Fruit fly (Drosophila melanogaster) whole organism, embryonic: ENCODE measurements around the gene ZnT77C.
A peak's percentile ranks its signal among the peaks of the same experiment; 100 is the strongest.

Experiments
- Adf1 ChIP-seq: fragments of 200-800 bp; sonication (Bioruptor generic); IDR thresholded peaks from 2 replicates; pipeline ENCODE4 v1.3.6; 2022; ENCODE audit warnings: missing biosample characterization, missing genetic modification characterization
- Blimp-1 ChIP-seq: fragments of 200-800 bp; sonication (Bioruptor generic); optimal IDR thresholded peaks from 3 replicates; lab custom pipeline; 2018; ENCODE audit warnings: missing biosample characterization, missing genetic modification characterization, mild to moderate bottlenecking, moderate library complexity, missing genetic modification reagents
- CG10209 ChIP-seq: fragments of 200-800 bp; sonication (Bioruptor generic); optimal IDR thresholded peaks from 3 replicates; lab custom pipeline; 2017; ENCODE audit warnings: missing biosample characterization, mild to moderate bottlenecking, missing genetic modification characterization, missing genetic modification reagents
- CG1024 ChIP-seq: fragments of 200-800 bp; sonication (Bioruptor generic); IDR thresholded peaks from 2 replicates; pipeline ENCODE4 v1.3.6; 2022; ENCODE audit warnings: missing biosample characterization, missing genetic modification characterization
- CG10462 ChIP-seq: fragments of 200-800 bp; sonication (Bioruptor generic); optimal IDR thresholded peaks from 2 replicates; lab custom pipeline; 2016; ENCODE audit warnings: missing biosample characterization, missing genetic modification characterization
- CG10543 ChIP-seq: fragments of 200-800 bp; sonication (Bioruptor generic); optimal IDR thresholded peaks from 3 replicates; lab custom pipeline; 2017; ENCODE audit warnings: missing biosample characterization, mild to moderate bottlenecking, missing genetic modification characterization, moderate library complexity
- CG11696 ChIP-seq: fragments of 200-800 bp; sonication (Bioruptor generic); IDR thresholded peaks from 2 replicates; pipeline ENCODE4 v1.3.6; 2022; ENCODE audit warnings: missing biosample characterization, missing genetic modification characterization
- CG14860 ChIP-seq: fragments of 200-800 bp; sonication (Bioruptor generic); IDR thresholded peaks from 3 replicates; pipeline ENCODE4 v1.3.6; 2022; ENCODE audit warnings: missing biosample characterization, missing genetic modification characterization; ENCODE audit not compliant: partially characterized antibody
- CG15601 ChIP-seq: fragments of 200-800 bp; sonication (Bioruptor generic); optimal IDR thresholded peaks from 3 replicates; lab custom pipeline; 2019; ENCODE audit warnings: missing biosample characterization, mild to moderate bottlenecking, missing genetic modification characterization, moderate library complexity
- CG17802 ChIP-seq: fragments of 200-800 bp; sonication (Bioruptor generic); optimal IDR thresholded peaks from 2 replicates; lab custom pipeline; 2018; ENCODE audit warnings: missing biosample characterization, mild to moderate bottlenecking, missing genetic modification characterization, moderate library complexity
- CG18599 ChIP-seq: fragments of 200-800 bp; sonication (Bioruptor generic); optimal IDR thresholded peaks from 3 replicates; lab custom pipeline; 2017; ENCODE audit warnings: missing biosample characterization, missing genetic modification characterization, mild to moderate bottlenecking, moderate library complexity, missing genetic modification reagents
- CG2199 ChIP-seq: fragments of 200-800 bp; sonication (Bioruptor generic); IDR thresholded peaks from 3 replicates; pipeline ENCODE4 v1.3.6; 2022; ENCODE audit warnings: missing biosample characterization, missing genetic modification characterization
- CG3838 ChIP-seq: fragments of 200-800 bp; sonication (Bioruptor generic); optimal IDR thresholded peaks from 3 replicates; lab custom pipeline; 2016; ENCODE audit warnings: missing biosample characterization, missing genetic modification characterization
- CG6175 ChIP-seq: fragments of 200-800 bp; sonication (Bioruptor generic); IDR thresholded peaks from 3 replicates; pipeline ENCODE4 v1.3.6; 2022; ENCODE audit warnings: missing biosample characterization, missing genetic modification characterization
- CG9215 ChIP-seq: fragments of 200-800 bp; sonication (Bioruptor generic); IDR thresholded peaks from 2 replicates; pipeline ENCODE4 v1.3.6; 2022; ENCODE audit warnings: missing biosample characterization, missing genetic modification characterization
- CG9932 ChIP-seq: fragments of 200-800 bp; sonication (Bioruptor generic); IDR thresholded peaks from 2 replicates; pipeline ENCODE4 v1.3.6; 2022; ENCODE audit warnings: missing biosample characterization, missing genetic modification characterization
- CTCF ChIP-seq: fragments of 200-800 bp; sonication (Bioruptor generic); optimal IDR thresholded peaks from 2 replicates; lab custom pipeline; 2017; ENCODE audit warnings: missing biosample characterization, mild to moderate bottlenecking, missing genetic modification characterization, moderate library complexity
- Chrac-16 ChIP-seq: fragments of 200-800 bp; sonication (Bioruptor generic); optimal IDR thresholded peaks from 3 replicates; lab custom pipeline; 2016; ENCODE audit warnings: missing biosample characterization, missing genetic modification characterization
- D ChIP-seq, 2 experiments: fragments of 200-800 bp in 1 of 2; fragments of >200 bp in 1 of 2; sonication (Bioruptor generic) in 1 of 2; optimal IDR thresholded peaks; 2 replicates in 1 of 2; 3 replicates in 1 of 2; lab custom pipeline; 2017; ENCODE audit warnings: mild to moderate bottlenecking in 1 of 2, missing biosample characterization in 1 of 2, missing genetic modification characterization in 1 of 2, missing genetic modification reagents in 1 of 2
- D19B ChIP-seq: fragments of 200-800 bp; sonication (Bioruptor generic); optimal IDR thresholded peaks from 2 replicates; lab custom pipeline; 2017; ENCODE audit warnings: missing biosample characterization, mild to moderate bottlenecking, missing genetic modification characterization
- Deaf1 ChIP-seq: fragments of 200-800 bp; optimal IDR thresholded peaks from 3 replicates; lab custom pipeline; 2019; ENCODE audit warnings: missing biosample characterization, mild to moderate bottlenecking, missing genetic modification characterization, moderate library complexity
- Dp ChIP-seq: fragments of 200-800 bp; sonication (Bioruptor generic); optimal IDR thresholded peaks from 2 replicates; lab custom pipeline; 2018; ENCODE audit warnings: missing biosample characterization, mild to moderate bottlenecking, missing genetic modification characterization, moderate library complexity
- ERR ChIP-seq: fragments of 200-800 bp; sonication (Bioruptor generic); optimal IDR thresholded peaks from 2 replicates; lab custom pipeline; 2016; ENCODE audit warnings: missing biosample characterization, missing genetic modification characterization
- Ets97D ChIP-seq: fragments of 200-800 bp; sonication (Bioruptor generic); optimal IDR thresholded peaks from 3 replicates; lab custom pipeline; 2016; ENCODE audit warnings: missing biosample characterization, missing genetic modification characterization
- Gsc ChIP-seq: fragments of 200-800 bp; sonication (Bioruptor generic); IDR thresholded peaks from 2 replicates; pipeline ENCODE4 v1.3.6; 2022; ENCODE audit warnings: missing biosample characterization, missing genetic modification characterization
- HLH4C ChIP-seq: fragments of 200-800 bp; sonication (Bioruptor generic); IDR thresholded peaks from 3 replicates; pipeline ENCODE4 v1.3.6; 2022; ENCODE audit warnings: missing biosample characterization, missing genetic modification characterization; ENCODE audit not compliant: partially characterized antibody
- Hmx ChIP-seq: fragments of 200-800 bp; sonication (Bioruptor generic); optimal IDR thresholded peaks from 2 replicates; lab custom pipeline; 2016; ENCODE audit warnings: missing biosample characterization, missing genetic modification characterization
- Jarid2 ChIP-seq: fragments of 200-800 bp; sonication (Bioruptor generic); optimal IDR thresholded peaks from 3 replicates; lab custom pipeline; 2017; ENCODE audit warnings: mild to moderate bottlenecking, missing biosample characterization, missing genetic modification reagents, missing genetic modification characterization
- Lpt ChIP-seq: fragments of >200 bp; optimal IDR thresholded peaks from 2 replicates; lab custom pipeline; 2018; ENCODE audit warnings: missing biosample characterization, missing genetic modification characterization
- Neu2 ChIP-seq: fragments of 200-800 bp; sonication (Bioruptor generic); optimal IDR thresholded peaks from 3 replicates; lab custom pipeline; 2016; ENCODE audit warnings: missing biosample characterization, missing genetic modification characterization, borderline replicate concordance
- Nf-YA ChIP-seq: fragments of 200-800 bp; sonication (Bioruptor generic); IDR thresholded peaks from 2 replicates; pipeline ENCODE4 v1.3.6; 2022; ENCODE audit warnings: missing biosample characterization, missing genetic modification characterization
- Ptx1 ChIP-seq: fragments of 200-800 bp; sonication (Bioruptor generic); IDR thresholded peaks from 2 replicates; pipeline ENCODE4 v1.3.6; 2022; ENCODE audit warnings: missing biosample characterization, missing genetic modification characterization
- Rfx ChIP-seq: fragments of 200-800 bp; sonication (Bioruptor generic); IDR thresholded peaks from 2 replicates; pipeline ENCODE4 v1.3.6; 2022; ENCODE audit warnings: missing biosample characterization, missing genetic modification characterization
- Sox100B ChIP-seq: fragments of 200-800 bp; sonication (Bioruptor generic); optimal IDR thresholded peaks from 3 replicates; lab custom pipeline; 2018; ENCODE audit warnings: missing biosample characterization, mild to moderate bottlenecking, missing genetic modification characterization
- Ssrp ChIP-seq: fragments of 200-800 bp; sonication (Bioruptor generic); optimal IDR thresholded peaks from 2 replicates; lab custom pipeline; 2018; ENCODE audit warnings: missing biosample characterization, mild to moderate bottlenecking, missing genetic modification characterization, moderate library complexity
- ci ChIP-seq: fragments of 200-800 bp; sonication (Bioruptor generic); IDR thresholded peaks from 3 replicates; pipeline ENCODE4 v1.3.6; 2022; ENCODE audit warnings: missing biosample characterization, missing genetic modification characterization
- da ChIP-seq: fragments of 200-800 bp; sonication (Bioruptor generic); optimal IDR thresholded peaks from 2 replicates; lab custom pipeline; 2016; ENCODE audit warnings: missing biosample characterization, missing genetic modification characterization
- fd102C ChIP-seq: fragments of 200-800 bp; sonication (Bioruptor generic); optimal IDR thresholded peaks from 2 replicates; lab custom pipeline; 2018; ENCODE audit warnings: missing biosample characterization, mild to moderate bottlenecking, missing genetic modification characterization, moderate library complexity
- fu2 ChIP-seq: fragments of 200-800 bp; sonication (Bioruptor generic); optimal IDR thresholded peaks from 2 replicates; lab custom pipeline; 2016; ENCODE audit warnings: missing biosample characterization, missing genetic modification characterization
- gce ChIP-seq: fragments of 200-800 bp; sonication (Bioruptor generic); IDR thresholded peaks from 3 replicates; pipeline ENCODE4 v1.3.6; 2022; ENCODE audit warnings: missing biosample characterization, missing genetic modification characterization
- gt ChIP-seq: fragments of 200-800 bp; sonication (Bioruptor generic); IDR thresholded peaks from 2 replicates; pipeline ENCODE4 v1.3.6; 2022; ENCODE audit warnings: missing biosample characterization, missing genetic modification characterization
- hb ChIP-seq: fragments of 200-800 bp; sonication (Bioruptor generic); IDR thresholded peaks from 3 replicates; pipeline ENCODE4 v1.3.6; 2022; ENCODE audit warnings: missing biosample characterization, missing genetic modification characterization; ENCODE audit not compliant: partially characterized antibody
- lmd ChIP-seq: fragments of 200-800 bp; sonication (Bioruptor generic); IDR thresholded peaks from 2 replicates; pipeline ENCODE4 v1.3.6; 2022; ENCODE audit warnings: missing biosample characterization, missing genetic modification characterization
- lola ChIP-seq, 3 experiments: fragments of >200 bp in 2 of 3; fragments of 200-800 bp in 1 of 3; sonication (Bioruptor generic) in 1 of 3; optimal IDR thresholded peaks; 2 replicates each; lab custom pipeline; 2017 to 2019; ENCODE audit warnings: missing biosample characterization in 3 of 3, missing genetic modification characterization in 3 of 3, mild to moderate bottlenecking in 1 of 3, moderate library complexity in 1 of 3
- prd ChIP-seq, 3 experiments: fragments of >200 bp in 2 of 3; fragments of 200-800 bp in 1 of 3; sonication (Bioruptor generic) in 1 of 3; optimal IDR thresholded peaks in 2 of 3; IDR thresholded peaks in 1 of 3; 2 replicates in 2 of 3; 3 replicates in 1 of 3; pipeline versions ENCODE4 v1.3.6 to Lab custom; 2017 to 2022; ENCODE audit warnings: missing biosample characterization in 1 of 3, missing genetic modification characterization in 1 of 3
- pzg ChIP-seq: fragments of 200-800 bp; sonication (Bioruptor generic); optimal IDR thresholded peaks from 3 replicates; lab custom pipeline; 2018; ENCODE audit warnings: missing biosample characterization, mild to moderate bottlenecking, missing genetic modification characterization, moderate library complexity
- slou ChIP-seq: fragments of 200-800 bp; sonication (Bioruptor generic); optimal IDR thresholded peaks from 3 replicates; lab custom pipeline; 2016; ENCODE audit warnings: missing biosample characterization, missing genetic modification characterization
- tgo ChIP-seq: fragments of 200-800 bp; sonication (Bioruptor generic); IDR thresholded peaks from 3 replicates; pipeline ENCODE4 v1.3.6; 2022; ENCODE audit warnings: missing biosample characterization, missing genetic modification characterization
- tin ChIP-seq: fragments of 200-800 bp; sonication (Bioruptor generic); optimal IDR thresholded peaks from 3 replicates; lab custom pipeline; 2016; ENCODE audit warnings: missing biosample characterization, missing genetic modification characterization

ZnT77C gene

dm6 chr3L:20470991-20471498, 23.7 kb downstream of the ZnT77C start (continued):
- TF ChIP-seq Ssrp (tag; lab: Kevin White, UChicago): peak; percentile 19
- TF ChIP-seq Sox100B (GFP tag; lab: Kevin White, UChicago): peak; percentile 44
- peak; percentile 26; the same call in 1 of the 2 replicates for TF ChIP-seq CG11696 (GFP tag; lab: Robert Waterston, UW)
- TF ChIP-seq gce (GFP tag; lab: Robert Waterston, UW): peak; percentile 59; the same call in 1 of the 3 replicates
- peak; percentile 86 for TF ChIP-seq ci (GFP tag; lab: Robert Waterston, UW)
- TF ChIP-seq CG9932: no peak
- TF ChIP-seq Nf-YA: peak; percentile 53; the same call in 1 of the 2 replicates

DNA sequence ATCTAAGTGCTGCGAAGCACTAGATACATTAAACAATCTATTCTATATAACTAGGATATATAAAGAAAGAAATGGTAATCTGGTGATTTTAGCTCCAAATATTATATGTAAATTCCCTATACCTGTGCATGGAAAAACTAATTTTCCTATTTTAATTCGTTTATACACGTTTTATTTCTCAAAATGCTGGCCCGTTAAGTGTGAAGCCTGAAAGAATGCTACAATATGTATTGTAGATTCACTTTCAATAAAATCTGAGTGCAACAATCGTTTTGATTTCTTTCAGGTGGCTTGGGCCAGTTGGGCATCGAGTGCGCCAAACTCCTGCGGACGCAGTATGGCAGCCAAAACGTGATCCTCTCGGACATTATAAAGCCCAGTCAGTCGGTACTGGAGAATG, 27.3 kb downstream of the ZnT77C start:
- TF ChIP-seq hb (GFP tag; lab: Robert Waterston, UW): no peak
- TF ChIP-seq CG17802 (tag; lab: Kevin White, UChicago): no peak
- peak; percentile 51 for TF ChIP-seq Blimp-1 (GFP tag; lab: Kevin White, UChicago)
- no peak for TF ChIP-seq CG14860 (GFP tag; lab: Robert Waterston, UW)
- TF ChIP-seq lola (GFP tag; optimal IDR thresholded peaks at IDR 0.05; lab: Kevin White, UChicago): no peak
- no peak for TF ChIP-seq fd102C (GFP tag; lab: Kevin White, UChicago)
- TF ChIP-seq Jarid2 (GFP tag; lab: Kevin White, UChicago): no peak
- no peak for TF ChIP-seq CG18599 (GFP tag; lab: Kevin White, UChicago)
- no peak for TF ChIP-seq Dp (GFP tag; lab: Kevin White, UChicago)
- no peak for TF ChIP-seq CG3838 (GFP tag; lab: Kevin White, UChicago)
- TF ChIP-seq CG15601 (tag; lab: Kevin White, UChicago): peak; percentile 72
- no peak for TF ChIP-seq da (GFP tag; lab: Kevin White, UChicago)
- 0 out of 3 replicates have a peak, but pooled peaks have one; percentile 53 for TF ChIP-seq CG2199 (GFP tag; lab: Robert Waterston, UW)
- no peak for TF ChIP-seq slou (GFP tag; lab: Kevin White, UChicago)
- TF ChIP-seq Ets97D (GFP tag; lab: Kevin White, UChicago): no peak
- no peak for TF ChIP-seq CG9215 (GFP tag; lab: Robert Waterston, UW)
- TF ChIP-seq HLH4C (GFP tag; lab: Robert Waterston, UW): no peak
- no peak for TF ChIP-seq prd (optimal IDR thresholded peaks at IDR 0.05; lab: Kevin White, UChicago)
- no peak for TF ChIP-seq prd (GFP tag; IDR thresholded peaks at IDR 0.05; lab: Robert Waterston, UW)
- no peak for TF ChIP-seq Gsc (GFP tag; lab: Robert Waterston, UW)
- peak; percentile 3 for TF ChIP-seq CTCF (GFP tag; lab: Kevin White, UChicago)
- TF ChIP-seq pzg (GFP tag; lab: Kevin White, UChicago): no peak
- TF ChIP-seq fu2 (GFP tag; lab: Kevin White, UChicago): no peak
- no peak for TF ChIP-seq tin (GFP tag; lab: Kevin White, UChicago)
- TF ChIP-seq tgo (GFP tag; lab: Robert Waterston, UW): no peak
- no peak for TF ChIP-seq CG6175 (GFP tag; lab: Robert Waterston, UW)
- no peak for TF ChIP-seq Adf1 (GFP tag; lab: Robert Waterston, UW)
- TF ChIP-seq Hmx (GFP tag; lab: Kevin White, UChicago): no peak
- TF ChIP-seq CG10462 (GFP tag; lab: Kevin White, UChicago): no peak
- no peak for TF ChIP-seq gt

DNA sequence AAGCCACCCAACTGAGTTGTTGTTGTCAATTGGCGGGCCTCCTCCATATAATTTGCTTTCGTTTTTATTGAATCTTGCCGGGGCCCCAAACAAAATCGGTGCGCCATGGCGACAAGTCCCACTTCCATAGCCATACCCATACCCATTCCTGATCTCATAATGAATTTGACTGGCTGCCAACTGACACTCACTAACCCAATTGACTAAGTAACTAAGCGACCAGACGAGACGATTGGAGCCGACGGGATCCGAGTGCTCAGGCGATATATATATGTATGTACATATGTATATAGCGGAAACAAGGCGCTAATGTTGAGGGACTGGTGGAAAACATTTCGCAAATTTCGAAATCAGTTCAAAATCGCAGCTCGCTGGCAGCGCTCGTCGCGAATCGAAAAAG, 28.1 kb downstream of the ZnT77C start, which contains the start of gene Tdh:
TSS of gene Tdh (plus strand) at position 346 of the 400 bp plus-strand sequence.
- TF ChIP-seq lmd (no peak), CG10543 (peak; percentile 39), D (optimal IDR thresholded peaks at IDR 0.05; lab: Kevin White, UChicago) (no peak), D (GFP tag; optimal IDR thresholded peaks at IDR 0.05; lab: Kevin White, UChicago) (no peak), CG10209 (GFP tag; lab: Kevin White, UChicago) (no peak), Lpt (GFP tag; lab: Kevin White, UChicago) (no peak), Chrac-16 (GFP tag; lab: Kevin White, UChicago) (no peak), Neu2 (GFP tag; lab: Kevin White, UChicago) (no peak), ERR (GFP tag; lab: Kevin White, UChicago) (no peak), CG1024 (no peak), D19B (GFP tag; lab: Kevin White, UChicago) (no peak), Ptx1 (no peak), Deaf1 (tag; lab: Kevin White, UChicago) (peak; percentile 57), Rfx (GFP tag; lab: Robert Waterston, UW) (no peak)
